Worm (Caenorhabditis elegans): ENCODE results near the gene C05D12.1.

Gene C05D12.1

DNA sequence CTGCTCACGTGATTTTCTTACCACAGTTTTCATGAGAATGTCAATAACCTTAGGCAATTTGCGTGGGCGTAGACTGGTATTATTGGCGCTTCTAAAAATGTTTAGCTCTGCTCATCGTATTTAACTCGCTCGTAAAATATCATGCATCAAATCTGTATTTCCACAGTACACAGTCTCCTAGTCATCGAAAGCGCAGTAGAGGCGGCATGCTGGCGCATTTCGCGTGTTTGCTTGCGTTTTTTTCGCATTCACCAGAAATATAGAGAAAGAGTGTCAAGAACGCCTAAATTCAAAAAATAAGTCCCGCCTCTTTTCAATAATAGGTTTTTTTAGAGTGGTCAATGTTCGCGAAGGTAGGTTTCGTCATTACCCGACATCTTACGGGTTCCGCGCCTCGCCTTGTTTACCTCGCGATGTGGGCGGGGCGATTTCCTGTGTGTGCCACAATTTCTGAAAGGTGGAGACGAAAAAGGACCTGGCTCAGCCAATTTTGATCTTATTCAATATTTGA is 38.9 kb downstream of the C05D12.1 start:
- TF ChIP-seq tbx-2 (tag; optimal IDR thresholded peaks at IDR 0.05) (no peak), syd-9 (tag; optimal IDR thresholded peaks at IDR 0.05) (no peak), ceh-18 (tag; optimal IDR thresholded peaks at IDR 0.05) (no peak), hlh-30 (tag; optimal IDR thresholded peaks at IDR 0.05; ENCODE audit: insufficient read depth) (no peak), npax-4 (tag; optimal IDR thresholded peaks at IDR 0.05) (no peak), lim-6 (tag; optimal IDR thresholded peaks at IDR 0.05) (no peak), pha-4 (tag; optimal IDR thresholded peaks at IDR 0.05) (no peak), eyg-1 (tag; optimal IDR thresholded peaks at IDR 0.05) (no peak), unc-3 (GFP tag; conservative IDR thresholded peaks at IDR 0.05) (no peak), unc-3 (tag; optimal IDR thresholded peaks at IDR 0.05) (no peak), hlh-6 (tag; optimal IDR thresholded peaks at IDR 0.05) (no peak), ceh-19 (GFP tag; optimal IDR thresholded peaks at IDR 0.05) (no peak), sox-4 (tag; optimal IDR thresholded peaks at IDR 0.05) (no peak), ahr-1 (tag; optimal IDR thresholded peaks at IDR 0.05) (no peak), nhr-232 (tag; optimal IDR thresholded peaks at IDR 0.05) (no peak)

ce11 chrII:11376026-11376425 is 39.5 kb downstream of the C05D12.1 start:
- TF ChIP-seq sox-2 (GFP tag; IDR thresholded peaks at IDR 0.05) (no peak), sdc-2 (tag; optimal IDR thresholded peaks at IDR 0.05) (no peak)

ce11 chrII:11371981-11372380 is 43.6 kb downstream of the C05D12.1 start, which contains the start of gene C33B4.2:
C33B4.2 (minus strand) TSS chrII:11372145.
- TF ChIP-seq Y22D7AL.16 (tag; optimal IDR thresholded peaks at IDR 0.05) (no peak), hlh-30 (tag; optimal IDR thresholded peaks at IDR 0.05; ENCODE audit: insufficient read depth) (no peak), ceh-34 (tag; optimal IDR thresholded peaks at IDR 0.05) (no peak), ahr-1 (tag; optimal IDR thresholded peaks at IDR 0.05) (no peak), ttx-3 (tag; optimal IDR thresholded peaks at IDR 0.05) (no peak), elt-4 (tag; optimal IDR thresholded peaks at IDR 0.05) (no peak), unc-42 (tag; optimal IDR thresholded peaks at IDR 0.05) (no peak), ceh-18 (tag; optimal IDR thresholded peaks at IDR 0.05) (no peak), zip-5 (tag; optimal IDR thresholded peaks at IDR 0.05) (no peak), ceh-6 (GFP tag; optimal IDR thresholded peaks at IDR 0.05) (no peak), syd-9 (tag; optimal IDR thresholded peaks at IDR 0.05) (no peak), odd-2 (tag; optimal IDR thresholded peaks at IDR 0.05) (no peak), ceh-19 (GFP tag; optimal IDR thresholded peaks at IDR 0.05) (no peak), pax-1 (tag; optimal IDR thresholded peaks at IDR 0.05) (no peak), sdc-2 (tag; optimal IDR thresholded peaks at IDR 0.05) (no peak), ceh-31 (tag; optimal IDR thresholded peaks at IDR 0.05) (no peak), npax-4 (tag; optimal IDR thresholded peaks at IDR 0.05) (no peak), fkh-10 (GFP tag; optimal IDR thresholded peaks at IDR 0.05) (no peak), pha-2 (tag; optimal IDR thresholded peaks at IDR 0.05) (no peak), lin-11 (tag; optimal IDR thresholded peaks at IDR 0.05) (no peak)
